Fruit fly (Drosophila melanogaster) whole organism, embryonic: ENCODE results near the gene Arp1.

Experiments
- Awh ChIP-seq: fragments of 200-800 bp; sonication (Bioruptor generic); IDR thresholded peaks from 2 replicates; pipeline ENCODE4, ENCODE4 v1.3.6; 2022; ENCODE audit warnings: missing biosample characterization, missing genetic modification characterization
- Blimp-1 ChIP-seq: fragments of 200-800 bp; sonication (Bioruptor generic); optimal IDR thresholded peaks from 3 replicates; lab custom pipeline; 2018; ENCODE audit warnings: missing biosample characterization, missing genetic modification characterization, mild to moderate bottlenecking, moderate library complexity, missing genetic modification reagents
- CG10543 ChIP-seq: fragments of 200-800 bp; sonication (Bioruptor generic); optimal IDR thresholded peaks from 3 replicates; lab custom pipeline; 2017; ENCODE audit warnings: missing biosample characterization, mild to moderate bottlenecking, missing genetic modification characterization, moderate library complexity
- CG18599 ChIP-seq: fragments of 200-800 bp; sonication (Bioruptor generic); optimal IDR thresholded peaks from 3 replicates; lab custom pipeline; 2017; ENCODE audit warnings: missing biosample characterization, missing genetic modification characterization, mild to moderate bottlenecking, moderate library complexity, missing genetic modification reagents
- CG18764 ChIP-seq: fragments of 200-800 bp; sonication (Bioruptor generic); optimal IDR thresholded peaks from 3 replicates; lab custom pipeline; 2016; ENCODE audit warnings: missing biosample characterization, missing genetic modification characterization
- CG2120 ChIP-seq: fragments of 200-800 bp; sonication (Bioruptor generic); optimal IDR thresholded peaks from 3 replicates; lab custom pipeline; 2016; ENCODE audit warnings: missing biosample characterization, missing genetic modification characterization
- CG30403 ChIP-seq: fragments of 200-800 bp; sonication (Bioruptor generic); optimal IDR thresholded peaks from 3 replicates; lab custom pipeline; 2016; ENCODE audit warnings: missing biosample characterization, missing genetic modification characterization
- CG32532 ChIP-seq: fragments of 200-800 bp; sonication (Bioruptor generic); IDR thresholded peaks from 2 replicates; pipeline ENCODE4 v1.3.6; 2022; ENCODE audit warnings: missing biosample characterization, missing genetic modification characterization
- CG34376 ChIP-seq: fragments of 200-800 bp; sonication (Bioruptor generic); optimal IDR thresholded peaks from 2 replicates; lab custom pipeline; 2018; ENCODE audit warnings: missing biosample characterization, mild to moderate bottlenecking, missing genetic modification characterization
- CG6689 ChIP-seq: fragments of 200-800 bp; sonication (Bioruptor generic); IDR thresholded peaks from 2 replicates; pipeline ENCODE4 v1.3.6; 2022; ENCODE audit warnings: missing biosample characterization, missing genetic modification characterization
- CG7372 ChIP-seq: fragments of 200-800 bp; sonication (Bioruptor generic); IDR thresholded peaks from 2 replicates; pipeline ENCODE4 v1.3.6; 2022; ENCODE audit warnings: missing biosample characterization, missing genetic modification characterization
- CG8924 ChIP-seq: fragments of 200-800 bp; optimal IDR thresholded peaks from 3 replicates; lab custom pipeline; 2019; ENCODE audit warnings: missing biosample characterization, mild to moderate bottlenecking, missing genetic modification characterization, moderate library complexity
- CG9437 ChIP-seq: fragments of 200-800 bp; sonication (Bioruptor generic); optimal IDR thresholded peaks from 2 replicates; lab custom pipeline; 2018; ENCODE audit warnings: missing biosample characterization, mild to moderate bottlenecking, missing genetic modification characterization
- CrebB ChIP-seq: fragments of 200-800 bp; sonication (Bioruptor generic); optimal IDR thresholded peaks from 3 replicates; lab custom pipeline; 2018; ENCODE audit warnings: missing biosample characterization, mild to moderate bottlenecking, missing genetic modification characterization
- Fer3 ChIP-seq: fragments of 200-800 bp; sonication (Bioruptor generic); optimal IDR thresholded peaks from 2 replicates; lab custom pipeline; 2018; ENCODE audit warnings: missing biosample characterization, mild to moderate bottlenecking, missing genetic modification characterization, moderate library complexity
- HmgZ ChIP-seq: fragments of 200-800 bp; sonication (Bioruptor generic); optimal IDR thresholded peaks from 2 replicates; lab custom pipeline; 2018; ENCODE audit warnings: missing biosample characterization, mild to moderate bottlenecking, missing genetic modification characterization
- Hmr ChIP-seq: fragments of 200-800 bp; sonication (Bioruptor generic); optimal IDR thresholded peaks from 3 replicates; lab custom pipeline; 2017; ENCODE audit warnings: mild to moderate bottlenecking, missing biosample characterization, missing genetic modification reagents, missing genetic modification characterization
- Hr39 ChIP-seq: fragments of >200 bp; optimal IDR thresholded peaks from 2 replicates; lab custom pipeline; 2017
- Hr78 ChIP-seq, 2 experiments: fragments of 200-800 bp in 1 of 2; fragments of >200 bp in 1 of 2; sonication (Bioruptor generic) in 1 of 2; optimal IDR thresholded peaks; 2 replicates each; lab custom pipeline; 2017 to 2019; ENCODE audit warnings: missing biosample characterization in 2 of 2, missing genetic modification characterization in 2 of 2, mild to moderate bottlenecking in 1 of 2, moderate library complexity in 1 of 2
- MBD-R2 ChIP-seq: fragments of 200-800 bp; sonication (Bioruptor generic); IDR thresholded peaks from 2 replicates; pipeline ENCODE4 v1.3.6; 2022; ENCODE audit warnings: missing biosample characterization, missing genetic modification characterization
- Med ChIP-seq: fragments of 200-800 bp; sonication (Bioruptor generic); peaks from one replicate; lab custom pipeline; 2016; ENCODE audit warnings: missing biosample characterization, missing genetic modification characterization, mild to moderate bottlenecking, inconsistent platforms, moderate library complexity
- Meics ChIP-seq: fragments of 200-800 bp; sonication (Bioruptor generic); optimal IDR thresholded peaks from 2 replicates; lab custom pipeline; 2017; ENCODE audit warnings: missing biosample characterization, mild to moderate bottlenecking, missing genetic modification characterization
- NK7.1 ChIP-seq: fragments of 200-800 bp; sonication (Bioruptor generic); optimal IDR thresholded peaks from 3 replicates; lab custom pipeline; 2016; ENCODE audit warnings: missing biosample characterization, missing genetic modification characterization
- Optix ChIP-seq: fragments of 200-800 bp; sonication (Bioruptor generic); IDR thresholded peaks from 3 replicates; pipeline ENCODE4 v1.3.6; 2022; ENCODE audit warnings: missing biosample characterization, missing genetic modification characterization
- Pdp1 ChIP-seq, 2 experiments: fragments of 200-800 bp; sonication (Bioruptor generic); optimal IDR thresholded peaks; 3 replicates each; lab custom pipeline; 2016; ENCODE audit warnings: missing biosample characterization in 2 of 2, missing genetic modification characterization in 2 of 2, mild to moderate bottlenecking in 1 of 2, moderate library complexity in 1 of 2
- Rfx ChIP-seq: fragments of 200-800 bp; sonication (Bioruptor generic); IDR thresholded peaks from 2 replicates; pipeline ENCODE4 v1.3.6; 2022; ENCODE audit warnings: missing biosample characterization, missing genetic modification characterization
- Xbp1 ChIP-seq: fragments of 200-800 bp; sonication (Bioruptor generic); optimal IDR thresholded peaks from 3 replicates; lab custom pipeline; 2016; ENCODE audit warnings: missing biosample characterization, mild to moderate bottlenecking, missing genetic modification characterization
- YL-1 ChIP-seq: fragments of 200-800 bp; sonication (Bioruptor generic); optimal IDR thresholded peaks from 3 replicates; lab custom pipeline; 2017; ENCODE audit warnings: missing biosample characterization, mild to moderate bottlenecking, missing genetic modification characterization
- bsh ChIP-seq, 2 experiments: fragments of 200-800 bp; sonication (Bioruptor generic); optimal IDR thresholded peaks; 2 replicates each; lab custom pipeline; 2017 to 2018; ENCODE audit warnings: mild to moderate bottlenecking in 2 of 2, missing biosample characterization in 2 of 2, missing genetic modification characterization in 2 of 2, moderate library complexity in 1 of 2
- chinmo ChIP-seq: fragments of 200-800 bp; sonication (Bioruptor generic); IDR thresholded peaks from 4 replicates; pipeline ENCODE4 v1.3.6; 2022; ENCODE audit warnings: missing biosample characterization, missing genetic modification characterization; ENCODE audit not compliant: partially characterized antibody
- ci ChIP-seq: fragments of 200-800 bp; sonication (Bioruptor generic); IDR thresholded peaks from 3 replicates; pipeline ENCODE4 v1.3.6; 2022; ENCODE audit warnings: missing biosample characterization, missing genetic modification characterization
- cwo ChIP-seq: fragments of 200-800 bp; sonication (Bioruptor generic); optimal IDR thresholded peaks from 3 replicates; lab custom pipeline; 2017; ENCODE audit warnings: missing biosample characterization, missing genetic modification characterization, mild to moderate bottlenecking, moderate library complexity, missing genetic modification reagents
- dysf ChIP-seq: fragments of 200-800 bp; sonication (Bioruptor generic); IDR thresholded peaks from 3 replicates; pipeline ENCODE4 v1.3.6; 2022; ENCODE audit warnings: missing biosample characterization, missing genetic modification characterization
- fd96Cb ChIP-seq: fragments of 200-800 bp; sonication (Bioruptor generic); optimal IDR thresholded peaks from 2 replicates; lab custom pipeline; 2018; ENCODE audit warnings: missing biosample characterization, mild to moderate bottlenecking, missing genetic modification characterization, moderate library complexity
- ftz-f1 ChIP-seq: fragments of 200-800 bp; sonication (Bioruptor generic); optimal IDR thresholded peaks from 2 replicates; lab custom pipeline; 2016; ENCODE audit warnings: missing biosample characterization, missing genetic modification characterization
- grau ChIP-seq: fragments of 200-800 bp; optimal IDR thresholded peaks from 3 replicates; lab custom pipeline; 2019; ENCODE audit warnings: missing biosample characterization, mild to moderate bottlenecking, missing genetic modification characterization, moderate library complexity
- hkb ChIP-seq, 2 experiments: fragments of 200-800 bp in 1 of 2; fragments of >200 bp in 1 of 2; sonication (Bioruptor generic) in 1 of 2; IDR thresholded peaks in 1 of 2; optimal IDR thresholded peaks in 1 of 2; 2 replicates each; pipeline versions ENCODE4 v1.3.6 to Lab custom; 2017 to 2022; ENCODE audit warnings: missing biosample characterization in 1 of 2, missing genetic modification characterization in 1 of 2
- lab ChIP-seq: fragments of 200-800 bp; sonication (Bioruptor generic); optimal IDR thresholded peaks from 3 replicates; lab custom pipeline; 2017; ENCODE audit warnings: missing biosample characterization, missing genetic modification characterization, mild to moderate bottlenecking, moderate library complexity, missing genetic modification reagents
- nmo ChIP-seq: fragments of 200-800 bp; sonication (Bioruptor generic); optimal IDR thresholded peaks from 2 replicates; lab custom pipeline; 2018; ENCODE audit warnings: missing biosample characterization, mild to moderate bottlenecking, missing genetic modification characterization, moderate library complexity
- pan ChIP-seq, 4 experiments: fragments of >200 bp in 3 of 4; fragments of 200-800 bp in 1 of 4; sonication (Bioruptor generic) in 1 of 4; optimal IDR thresholded peaks in 3 of 4; IDR thresholded peaks in 1 of 4; 2 replicates each; pipeline versions ENCODE4 v1.3.6 to Lab custom; 2017 to 2022; ENCODE audit warnings: missing biosample characterization in 2 of 4, missing genetic modification characterization in 2 of 4, mixed read lengths in 1 of 4
- pnt ChIP-seq: fragments of 200-800 bp; sonication (Bioruptor generic); optimal IDR thresholded peaks from 3 replicates; lab custom pipeline; 2016; ENCODE audit warnings: missing biosample characterization, missing genetic modification characterization
- prd ChIP-seq, 3 experiments: fragments of >200 bp in 2 of 3; fragments of 200-800 bp in 1 of 3; sonication (Bioruptor generic) in 1 of 3; optimal IDR thresholded peaks in 2 of 3; IDR thresholded peaks in 1 of 3; 2 replicates in 2 of 3; 3 replicates in 1 of 3; pipeline versions ENCODE4 v1.3.6 to Lab custom; 2017 to 2022; ENCODE audit warnings: missing biosample characterization in 1 of 3, missing genetic modification characterization in 1 of 3
- row ChIP-seq: fragments of 200-800 bp; sonication (Bioruptor generic); IDR thresholded peaks from 3 replicates; pipeline ENCODE4 v1.3.6; 2022; ENCODE audit warnings: missing biosample characterization, missing genetic modification characterization
- seq ChIP-seq: fragments of 200-800 bp; sonication (Bioruptor generic); IDR thresholded peaks from 2 replicates; pipeline ENCODE4 v1.3.6; 2022; ENCODE audit warnings: missing biosample characterization, missing genetic modification characterization
- sisA ChIP-seq: fragments of 200-800 bp; sonication (Bioruptor generic); IDR thresholded peaks from 2 replicates; pipeline ENCODE4 v1.3.6; 2022; ENCODE audit warnings: missing biosample characterization, missing genetic modification characterization
- sug ChIP-seq: fragments of 200-800 bp; optimal IDR thresholded peaks from 2 replicates; lab custom pipeline; 2019; ENCODE audit warnings: missing biosample characterization, mild to moderate bottlenecking, missing genetic modification characterization, moderate library complexity
- ttk ChIP-seq: fragments of 200-800 bp; sonication (Bioruptor generic); IDR thresholded peaks from 2 replicates; pipeline ENCODE4 v2.1.2; 2022; ENCODE audit warnings: missing biosample characterization, missing genetic modification characterization

The Arp1 gene

dm6 chr3R:12674041-12674623 is 17.4 kb upstream of the Arp1 start, which contains the start of gene Gnmt:
TSS of gene Gnmt (plus strand) at chr3R:12674608.
- TF ChIP-seq CG34376 (GFP tag; lab: Kevin White, UChicago) (peak; percentile 78), CG9437 (GFP tag; lab: Kevin White, UChicago) (no peak), seq (0 out of 2 replicates have a peak, but pooled peaks have one; percentile 20), sug (peak; percentile 84), chinmo (GFP tag; lab: Robert Waterston, UW) (0 out of 4 replicates have a peak, but pooled peaks have one; percentile 19), Xbp1 (GFP tag; lab: Kevin White, UChicago) (peak; percentile 4), pan (optimal IDR thresholded peaks at IDR 0.05; lab: Kevin White, UChicago) (no peak), pan (GFP tag; optimal IDR thresholded peaks at IDR 0.05 in 1 of 2, IDR thresholded peaks at IDR 0.05 in 1 of 2) (peak in 1 of 2 experiments; percentile 16), Pdp1 (GFP tag; optimal IDR thresholded peaks at IDR 0.05; lab: Kevin White, UChicago) (peak in 1 of 2 experiments; percentile 24), pnt (GFP tag; lab: Kevin White, UChicago) (no peak), CG30403 (GFP tag; lab: Kevin White, UChicago) (peak; percentile 11), ci (GFP tag; lab: Robert Waterston, UW) (0 out of 3 replicates have a peak, but pooled peaks have one; percentile 16), Optix (GFP tag; lab: Robert Waterston, UW) (no peak), Hmr (peak; percentile 21), Hr39 (lab: Kevin White, UChicago) (no peak), CG10543 (GFP tag; lab: Kevin White, UChicago) (peak; percentile 10), lab (GFP tag; lab: Kevin White, UChicago) (peak; percentile 22), nmo (GFP tag; lab: Kevin White, UChicago) (peak; percentile 5), MBD-R2 (no peak), NK7.1 (GFP tag; lab: Kevin White, UChicago) (no peak), CG18599 (GFP tag; lab: Kevin White, UChicago) (peak; percentile 70), CG32532 (GFP tag; lab: Robert Waterston, UW) (peak; percentile 33; the same call in 1 of the 2 replicates), Meics (GFP tag; lab: Kevin White, UChicago) (peak; percentile 44), bsh (GFP tag; optimal IDR thresholded peaks at IDR 0.05; lab: Kevin White, UChicago) (peak in 1 of 2 experiments; percentile 10), Awh (0 out of 2 replicates have a peak, but pooled peaks have one; percentile 7), Fer3 (tag; lab: Kevin White, UChicago) (peak; percentile 40), dysf (GFP tag; lab: Robert Waterston, UW) (peak; percentile 10; the same call in 1 of the 3 replicates), ttk (GFP tag; lab: Robert Waterston, UW) (no peak), Blimp-1 (GFP tag; lab: Kevin White, UChicago) (peak; percentile 5), CG7372 (GFP tag; lab: Robert Waterston, UW) (no peak), Med (GFP tag; lab: Kevin White, UChicago) (peak; percentile 47), grau (peak; percentile 78), fd96Cb (tag; lab: Kevin White, UChicago) (no peak), hkb (optimal IDR thresholded peaks at IDR 0.05; lab: Kevin White, UChicago) (no peak), hkb (GFP tag; IDR thresholded peaks at IDR 0.05; lab: Robert Waterston, UW) (0 out of 2 replicates have a peak, but pooled peaks have one; percentile 9), YL-1 (GFP tag; lab: Kevin White, UChicago) (no peak), row (GFP tag; lab: Robert Waterston, UW) (peak; percentile 52; the same call in 2 of the 3 replicates), ftz-f1 (GFP tag; lab: Kevin White, UChicago) (peak; percentile 26), CG8924 (tag; lab: Kevin White, UChicago) (no peak), sisA (GFP tag; lab: Robert Waterston, UW) (no peak), cwo (GFP tag; lab: Kevin White, UChicago) (peak; percentile 86), prd (optimal IDR thresholded peaks at IDR 0.05; lab: Kevin White, UChicago) (no peak), prd (GFP tag; IDR thresholded peaks at IDR 0.05; lab: Robert Waterston, UW) (0 out of 3 replicates have a peak, but pooled peaks have one; percentile 12), CG6689 (GFP tag; lab: Robert Waterston, UW) (0 out of 2 replicates have a peak, but pooled peaks have one; percentile 14), HmgZ (tag; lab: Kevin White, UChicago) (no peak), CG18764 (GFP tag; lab: Kevin White, UChicago) (no peak), CrebB (no peak), Rfx (peak; percentile 56), Hr78 (GFP tag; optimal IDR thresholded peaks at IDR 0.05; lab: Kevin White, UChicago) (peak in 1 of 2 experiments; percentile 87), CG2120 (GFP tag; lab: Kevin White, UChicago) (peak; percentile 16)
